Fruit fly (Drosophila melanogaster) whole organism, adult: Measurements from ENCODE around the gene CG6901.

ENCODE experiments used
- CG11617 ChIP-seq: fragments of 200-800 bp; sonication (Bioruptor generic); optimal IDR thresholded peaks from 2 replicates; lab custom pipeline; 2017; ENCODE audit warnings: mild to moderate bottlenecking, missing biosample characterization, missing genetic modification reagents, missing genetic modification characterization
- CG12768 ChIP-seq: fragments of 200-800 bp; sonication (Bioruptor generic); optimal IDR thresholded peaks from 2 replicates; lab custom pipeline; 2017; ENCODE audit warnings: missing biosample characterization, missing genetic modification characterization, mild to moderate bottlenecking, moderate library complexity, missing genetic modification reagents
- CG14711 ChIP-seq: fragments of 200-800 bp; sonication (Bioruptor generic); optimal IDR thresholded peaks from 2 replicates; lab custom pipeline; 2018; ENCODE audit warnings: missing biosample characterization, mild to moderate bottlenecking, missing genetic modification characterization, moderate library complexity
- CG1620 ChIP-seq: fragments of 200-800 bp; sonication (Bioruptor generic); optimal IDR thresholded peaks from 2 replicates; lab custom pipeline; 2016; ENCODE audit warnings: missing biosample characterization, missing genetic modification characterization
- CG33017 ChIP-seq: fragments of 200-800 bp; sonication (Bioruptor generic); optimal IDR thresholded peaks from 2 replicates; lab custom pipeline; 2018; ENCODE audit warnings: missing biosample characterization, mild to moderate bottlenecking, missing genetic modification characterization, moderate library complexity
- CG5204 ChIP-seq: fragments of 200-800 bp; sonication (Bioruptor generic); optimal IDR thresholded peaks from 2 replicates; lab custom pipeline; 2016; ENCODE audit warnings: missing biosample characterization, missing genetic modification characterization
- CG7045 ChIP-seq: fragments of 200-800 bp; sonication (Bioruptor generic); optimal IDR thresholded peaks from 2 replicates; lab custom pipeline; 2017; ENCODE audit warnings: missing biosample characterization, mild to moderate bottlenecking, missing genetic modification characterization
- CG7101 ChIP-seq: fragments of 200-800 bp; sonication (Bioruptor generic); optimal IDR thresholded peaks from 2 replicates; lab custom pipeline; 2018; ENCODE audit warnings: missing biosample characterization, mild to moderate bottlenecking, missing genetic modification characterization, moderate library complexity
- Clk ChIP-seq: fragments of 200-800 bp; sonication (Bioruptor generic); optimal IDR thresholded peaks from 2 replicates; lab custom pipeline; 2017; ENCODE audit warnings: missing biosample characterization, missing genetic modification characterization
- Crg-1 ChIP-seq: fragments of 200-800 bp; sonication (Bioruptor generic); optimal IDR thresholded peaks from 2 replicates; lab custom pipeline; 2016; ENCODE audit warnings: missing biosample characterization, missing genetic modification characterization
- Hr96 ChIP-seq: fragments of 200-800 bp; sonication (Bioruptor generic); optimal IDR thresholded peaks from 2 replicates; lab custom pipeline; 2016; ENCODE audit warnings: missing biosample characterization, missing genetic modification characterization
- Mnt ChIP-seq: fragments of 200-800 bp; sonication (Bioruptor generic); optimal IDR thresholded peaks from 2 replicates; lab custom pipeline; 2016; ENCODE audit warnings: missing biosample characterization, mild to moderate bottlenecking, missing genetic modification characterization
- bab1 ChIP-seq: fragments of 200-800 bp; sonication (Bioruptor generic); optimal IDR thresholded peaks from 3 replicates; lab custom pipeline; 2019; ENCODE audit warnings: missing biosample characterization, mild to moderate bottlenecking, missing genetic modification characterization, moderate library complexity
- cic ChIP-seq: fragments of 200-800 bp; sonication (Bioruptor generic); optimal IDR thresholded peaks from 2 replicates; lab custom pipeline; 2017; ENCODE audit warnings: missing biosample characterization, mild to moderate bottlenecking, missing genetic modification characterization, moderate library complexity
- cnc ChIP-seq, 2 experiments: fragments of >200 bp; optimal IDR thresholded peaks; 2 replicates each; lab custom pipeline; 2017
- kay ChIP-seq: fragments of 200-800 bp; sonication (Bioruptor generic); peaks from one replicate; lab custom pipeline; 2016; ENCODE audit warnings: missing biosample characterization, missing genetic modification characterization, borderline replicate concordance
- ovo ChIP-seq: fragments of 200-800 bp; sonication (Bioruptor generic); optimal IDR thresholded peaks from 2 replicates; lab custom pipeline; 2016; ENCODE audit warnings: missing biosample characterization, missing genetic modification characterization
- pad ChIP-seq: fragments of 200-800 bp; sonication (Bioruptor generic); optimal IDR thresholded peaks from 3 replicates; lab custom pipeline; 2017; ENCODE audit warnings: missing biosample characterization, missing genetic modification characterization, mild to moderate bottlenecking, moderate library complexity, missing genetic modification reagents
- tj ChIP-seq: fragments of 200-800 bp; sonication (Bioruptor generic); optimal IDR thresholded peaks from 3 replicates; lab custom pipeline; 2017; ENCODE audit warnings: missing biosample characterization, mild to moderate bottlenecking, missing genetic modification characterization, moderate library complexity
- toe ChIP-seq: fragments of 200-800 bp; sonication (Bioruptor generic); optimal IDR thresholded peaks from 2 replicates; lab custom pipeline; 2016; ENCODE audit warnings: missing biosample characterization, missing genetic modification characterization

CG6901 gene

DNA sequence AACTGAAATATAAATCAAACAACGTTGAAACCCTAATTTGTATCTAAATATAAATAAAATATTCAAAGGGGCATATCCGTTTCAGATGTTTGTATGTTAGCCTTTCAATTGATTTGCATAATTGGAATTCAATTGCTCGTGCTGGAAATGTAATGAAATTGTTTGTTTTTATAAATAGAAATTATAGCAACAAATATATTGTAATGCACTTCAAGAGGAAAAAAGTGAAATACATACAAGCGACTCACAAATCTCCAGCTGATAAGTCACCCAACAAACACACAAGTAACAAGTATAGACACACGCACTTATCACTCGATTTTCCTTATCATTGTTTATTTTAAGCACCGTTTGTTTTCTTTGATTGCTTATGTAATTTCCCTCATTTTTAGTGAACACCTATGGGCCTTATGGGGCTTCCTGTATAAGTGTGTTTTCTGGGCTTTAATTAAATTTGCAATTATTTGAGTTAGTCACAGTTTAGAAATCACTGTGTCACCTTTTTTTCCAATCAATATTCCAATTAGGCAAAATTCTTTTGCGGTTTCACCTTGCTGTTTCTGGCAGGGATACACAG, 37.5 kb upstream of the CG6901 start:
- TF ChIP-seq kay (GFP tag; lab: Kevin White, UChicago) (peak; percentile 95), CG14711 (no peak), cic (GFP tag; lab: Kevin White, UChicago) (peak; percentile 37)

dm6 chr3R:16287171-16287570, 36.0 kb upstream of the CG6901 start:
- no peak for TF ChIP-seq CG12768 (GFP tag; lab: Kevin White, UChicago)
- no peak for TF ChIP-seq CG14711
- no peak for TF ChIP-seq cic (GFP tag; lab: Kevin White, UChicago)
- no peak for TF ChIP-seq CG5204 (GFP tag; lab: Kevin White, UChicago)
- no peak for TF ChIP-seq tj (GFP tag; lab: Kevin White, UChicago)
- TF ChIP-seq CG7045 (GFP tag; lab: Kevin White, UChicago): no peak
- no peak for TF ChIP-seq toe (GFP tag; lab: Kevin White, UChicago)
- no peak for TF ChIP-seq kay (GFP tag; lab: Kevin White, UChicago)
- no peak for TF ChIP-seq CG33017 (tag; lab: Kevin White, UChicago)
- TF ChIP-seq bab1: no peak
- TF ChIP-seq CG7101 (tag; lab: Kevin White, UChicago): no peak
- TF ChIP-seq Mnt (GFP tag; lab: Kevin White, UChicago): no peak
- no peak for TF ChIP-seq CG1620 (GFP tag; lab: Kevin White, UChicago)
- TF ChIP-seq Hr96: no peak
- TF ChIP-seq pad (GFP tag; lab: Kevin White, UChicago): no peak
- TF ChIP-seq ovo: no peak
- no peak for TF ChIP-seq Clk
- no peak for TF ChIP-seq CG11617 (GFP tag; lab: Kevin White, UChicago)
- no peak for TF ChIP-seq cnc (optimal IDR thresholded peaks at IDR 0.05; lab: Kevin White, UChicago)
- no peak for TF ChIP-seq Crg-1 (GFP tag; lab: Kevin White, UChicago)

DNA sequence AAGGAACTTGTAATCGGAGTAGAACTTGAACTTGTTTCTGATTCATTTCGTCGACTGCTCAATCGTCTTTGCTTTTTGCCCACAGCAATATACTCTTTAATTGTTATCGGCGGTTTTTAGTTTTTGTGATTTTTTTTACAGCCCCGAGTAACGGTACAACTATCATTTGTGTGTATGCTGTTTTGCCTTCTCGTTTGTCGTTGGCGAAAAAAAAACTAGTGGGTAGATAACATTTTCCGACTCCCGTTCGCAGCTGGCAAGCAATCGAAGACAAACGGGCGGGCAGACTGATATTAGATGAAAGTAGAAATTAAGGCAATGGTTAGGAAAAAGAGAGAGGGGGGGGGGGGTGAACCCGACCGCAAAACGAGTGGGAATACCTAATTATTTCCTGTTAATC, 35.4 kb upstream of the CG6901 start:
- TF ChIP-seq CG14711: no peak
- TF ChIP-seq ovo: peak; percentile 72
- peak; percentile 85 for TF ChIP-seq kay (GFP tag; lab: Kevin White, UChicago)

dm6 chr3R:16288714-16289291, 34.4 kb upstream of the CG6901 start:
- TF ChIP-seq CG5204 (GFP tag; lab: Kevin White, UChicago): no peak

dm6 chr3R:16290242-16290824, 32.9 kb upstream of the CG6901 start:
- TF ChIP-seq CG7101 (tag; lab: Kevin White, UChicago) (no peak), Mnt (GFP tag; lab: Kevin White, UChicago) (peak; percentile 21), Crg-1 (GFP tag; lab: Kevin White, UChicago) (no peak), CG5204 (GFP tag; lab: Kevin White, UChicago) (no peak), Hr96 (no peak), pad (GFP tag; lab: Kevin White, UChicago) (peak; percentile 17), cnc (optimal IDR thresholded peaks at IDR 0.05; lab: Kevin White, UChicago) (no peak), toe (GFP tag; lab: Kevin White, UChicago) (no peak), CG1620 (GFP tag; lab: Kevin White, UChicago) (peak; percentile 6), kay (GFP tag; lab: Kevin White, UChicago) (peak; percentile 75), CG14711 (no peak), CG11617 (GFP tag; lab: Kevin White, UChicago) (peak; percentile 17)

DNA sequence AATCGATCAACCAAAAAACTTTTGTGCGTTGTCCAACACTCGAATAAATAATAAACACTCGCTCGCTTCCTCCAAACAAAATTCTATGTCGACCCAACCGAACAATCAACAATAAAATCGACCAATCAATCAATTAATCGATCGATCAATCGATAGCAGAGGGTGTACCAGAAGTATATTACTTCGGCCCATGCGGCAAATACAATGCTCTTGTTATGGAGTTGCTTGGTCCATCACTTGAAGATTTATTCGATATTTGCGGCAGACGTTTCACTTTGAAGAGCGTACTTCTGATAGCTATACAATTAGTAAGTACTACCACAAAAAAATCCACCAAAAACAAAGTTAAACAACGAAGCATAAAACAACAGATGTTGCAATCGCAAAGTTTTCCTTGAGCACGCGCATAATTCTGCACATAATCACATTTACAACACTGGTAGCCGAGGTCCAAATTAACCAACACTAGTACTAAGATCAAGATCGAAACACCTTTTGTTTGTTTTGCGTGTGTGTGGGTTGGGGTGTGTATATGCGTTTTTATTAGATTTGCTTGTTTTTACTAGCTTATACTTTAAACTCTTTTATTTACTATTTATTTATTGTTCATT, 27.6 kb upstream of the CG6901 start:
- no peak for TF ChIP-seq CG33017 (tag; lab: Kevin White, UChicago)
- TF ChIP-seq tj (GFP tag; lab: Kevin White, UChicago): no peak
- TF ChIP-seq pad (GFP tag; lab: Kevin White, UChicago): no peak
- no peak for TF ChIP-seq CG5204 (GFP tag; lab: Kevin White, UChicago)
- TF ChIP-seq CG12768 (GFP tag; lab: Kevin White, UChicago): no peak
- no peak for TF ChIP-seq Hr96
- TF ChIP-seq Clk: no peak
- no peak for TF ChIP-seq cic (GFP tag; lab: Kevin White, UChicago)
- no peak for TF ChIP-seq CG1620 (GFP tag; lab: Kevin White, UChicago)
- TF ChIP-seq CG14711: no peak
- TF ChIP-seq CG7045 (GFP tag; lab: Kevin White, UChicago): no peak
- no peak for TF ChIP-seq toe (GFP tag; lab: Kevin White, UChicago)
- TF ChIP-seq bab1: no peak
- no peak for TF ChIP-seq ovo
